Fruit fly (Drosophila melanogaster): ENCODE results near the gene STUB1.

STUB1 gene

DNA sequence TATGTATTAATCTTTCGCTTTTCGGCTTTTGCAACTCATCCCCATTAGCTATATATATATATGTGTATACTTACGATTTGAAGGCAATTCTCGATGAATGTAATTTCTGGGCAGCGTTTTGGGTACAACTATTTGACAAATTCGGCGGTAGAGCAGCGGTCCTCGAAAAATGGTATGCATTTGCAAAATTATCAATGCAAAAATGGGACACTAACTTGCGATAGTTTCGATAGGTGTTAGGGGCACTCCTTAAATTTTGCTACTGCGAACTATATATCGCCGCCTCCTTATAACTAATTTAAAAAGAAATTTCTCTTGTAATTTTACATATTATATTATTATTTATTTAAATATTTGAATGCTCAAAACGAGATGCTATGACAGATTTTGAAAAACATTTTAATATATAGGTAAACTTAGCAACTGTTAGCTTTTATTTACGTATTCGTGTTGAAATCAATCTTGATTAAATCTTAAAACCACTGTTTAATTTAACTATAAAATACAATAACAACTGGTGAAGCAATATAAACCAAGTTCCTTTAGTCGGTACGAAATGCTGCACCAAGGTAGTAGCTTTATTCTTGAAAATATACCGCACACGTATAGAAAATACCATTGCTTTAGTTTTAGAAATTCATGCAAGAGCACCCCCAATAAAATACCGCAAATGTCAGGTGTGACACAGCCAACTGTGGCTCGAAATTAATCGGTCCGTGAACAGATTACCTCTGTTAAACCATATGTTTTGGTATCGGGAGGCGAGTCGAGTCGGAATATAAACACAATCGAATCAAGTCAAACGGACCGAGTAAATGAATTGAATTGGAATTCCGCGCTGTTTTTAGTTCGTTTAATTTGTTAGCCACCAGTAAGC, 23.9 kb upstream of the STUB1 start, which contains the start of the genes CG5355 and Klp31E:
TSS of gene CG5355 (minus strand) at position 213 of the 877 bp plus-strand sequence.
TSS of gene Klp31E (plus strand) at position 767 of the 877 bp plus-strand sequence.
- TF ChIP-seq Myc (optimal IDR thresholded peaks at IDR 0.05) = no peak
- TF ChIP-seq h (optimal IDR thresholded peaks at IDR 0.05) = no peak
- no peak for TF ChIP-seq Sin3A (optimal IDR thresholded peaks at IDR 0.05)
- no peak for TF ChIP-seq ttk (optimal IDR thresholded peaks at IDR 0.05)
- no peak for TF ChIP-seq psq (optimal IDR thresholded peaks at IDR 0.05)
- TF ChIP-seq insv (optimal IDR thresholded peaks at IDR 0.05) = no peak

DNA sequence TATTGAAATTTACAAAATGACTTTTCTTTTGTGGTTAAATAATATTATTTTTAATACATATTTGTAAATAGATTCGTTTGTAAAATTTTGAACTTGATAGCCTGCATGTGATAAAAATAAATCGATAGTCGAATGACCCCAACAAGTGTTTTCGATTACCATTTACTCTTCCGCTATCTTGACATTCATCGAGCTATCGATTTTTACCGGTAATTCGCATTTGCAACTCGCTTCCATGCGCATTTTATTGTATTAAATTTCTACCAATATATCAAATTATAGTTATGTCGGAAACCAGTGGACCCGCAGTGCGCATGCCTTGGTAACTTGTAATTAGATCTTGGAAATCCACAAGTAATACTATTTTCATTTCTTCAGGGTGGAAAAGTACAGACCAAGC, 18.4 kb upstream of the STUB1 start, which contains the start of gene RfC3:
TSS of gene RfC3 (plus strand) at position 210 of the 400 bp plus-strand sequence.
- no peak for TF ChIP-seq insv (optimal IDR thresholded peaks at IDR 0.05)
- TF ChIP-seq h (optimal IDR thresholded peaks at IDR 0.05) = no peak
- TF ChIP-seq Sin3A (optimal IDR thresholded peaks at IDR 0.05) = no peak
- TF ChIP-seq Myc (optimal IDR thresholded peaks at IDR 0.05) = no peak
- no peak for TF ChIP-seq ttk (optimal IDR thresholded peaks at IDR 0.05)
- no peak for TF ChIP-seq psq (optimal IDR thresholded peaks at IDR 0.05)

DNA sequence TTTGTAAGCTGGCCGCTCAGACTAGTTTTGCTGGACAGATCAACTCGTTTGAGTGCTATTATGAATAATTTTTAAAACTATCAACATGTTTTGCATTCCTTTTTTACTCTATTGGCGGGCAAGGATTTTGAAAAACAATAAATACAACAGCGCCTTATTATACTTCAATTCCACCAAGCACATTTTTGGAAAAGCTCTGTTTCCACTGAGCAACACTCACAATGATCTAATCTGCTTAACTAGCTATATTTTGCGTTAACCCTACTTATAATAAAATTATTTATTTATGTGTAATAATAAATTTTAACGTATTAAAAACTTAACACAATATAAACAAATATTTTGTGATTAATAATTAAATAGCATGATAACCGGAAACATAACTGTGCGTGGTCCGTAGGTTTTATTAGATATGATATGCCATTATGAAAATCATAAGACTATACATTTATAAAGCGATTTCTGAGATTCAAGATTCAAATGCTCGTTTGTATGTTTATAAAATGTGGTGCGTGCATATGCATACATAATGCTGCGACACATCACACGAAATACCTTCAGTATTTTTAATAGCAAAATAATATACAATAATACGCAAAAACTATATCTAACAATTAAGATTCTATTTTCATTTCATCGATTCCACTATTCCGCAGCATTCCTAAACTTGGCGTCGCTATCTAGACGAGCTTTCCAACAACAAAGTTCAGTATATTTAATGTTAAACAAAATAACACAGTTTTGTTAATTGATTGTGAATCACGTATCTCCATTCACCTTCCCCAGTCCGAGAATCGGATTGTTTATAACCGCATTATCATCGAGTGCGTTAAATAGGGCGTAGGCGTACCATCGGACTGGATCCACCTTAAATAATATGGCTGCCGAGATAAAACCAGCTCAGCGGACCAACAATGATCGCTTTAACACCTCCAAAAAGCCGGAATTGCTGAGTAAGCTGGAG, 14.4 kb upstream of the STUB1 start, which contains the start of the genes pie and Wdfy2:
TSS of gene pie (minus strand) at position 138 of the 964 bp plus-strand sequence.
TSS of gene Wdfy2 (plus strand) at position 649 of the 964 bp plus-strand sequence.
- TF ChIP-seq psq (optimal IDR thresholded peaks at IDR 0.05) (no peak), ttk (optimal IDR thresholded peaks at IDR 0.05) (no peak)

DNA sequence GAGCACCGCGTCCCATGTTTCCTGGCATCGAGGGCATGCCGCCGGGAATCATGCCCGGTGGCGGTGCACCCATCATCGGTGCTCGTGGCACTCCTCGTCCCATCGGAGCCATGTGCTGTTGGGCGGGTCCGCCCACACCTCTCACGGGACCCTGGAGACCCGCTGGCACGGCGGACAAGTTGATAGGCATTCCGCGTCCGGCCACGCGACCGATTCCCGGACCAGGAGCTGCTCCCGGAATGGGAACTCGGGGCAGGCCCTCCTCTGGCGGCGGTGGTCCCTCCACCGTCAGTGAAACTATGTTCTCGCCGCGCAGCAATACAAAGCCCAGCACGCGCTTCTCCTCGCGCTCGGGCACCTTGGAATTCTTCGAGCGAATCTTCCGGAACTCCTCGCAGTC, 11.7 kb upstream of the STUB1 start:
- TF ChIP-seq ttk (optimal IDR thresholded peaks at IDR 0.05) = no peak
- TF ChIP-seq Sin3A (optimal IDR thresholded peaks at IDR 0.05) = no peak
- TF ChIP-seq h (optimal IDR thresholded peaks at IDR 0.05) = no peak
- no peak for TF ChIP-seq insv (optimal IDR thresholded peaks at IDR 0.05)
- no peak for TF ChIP-seq psq (optimal IDR thresholded peaks at IDR 0.05)
- no peak for TF ChIP-seq Myc (optimal IDR thresholded peaks at IDR 0.05)

DNA sequence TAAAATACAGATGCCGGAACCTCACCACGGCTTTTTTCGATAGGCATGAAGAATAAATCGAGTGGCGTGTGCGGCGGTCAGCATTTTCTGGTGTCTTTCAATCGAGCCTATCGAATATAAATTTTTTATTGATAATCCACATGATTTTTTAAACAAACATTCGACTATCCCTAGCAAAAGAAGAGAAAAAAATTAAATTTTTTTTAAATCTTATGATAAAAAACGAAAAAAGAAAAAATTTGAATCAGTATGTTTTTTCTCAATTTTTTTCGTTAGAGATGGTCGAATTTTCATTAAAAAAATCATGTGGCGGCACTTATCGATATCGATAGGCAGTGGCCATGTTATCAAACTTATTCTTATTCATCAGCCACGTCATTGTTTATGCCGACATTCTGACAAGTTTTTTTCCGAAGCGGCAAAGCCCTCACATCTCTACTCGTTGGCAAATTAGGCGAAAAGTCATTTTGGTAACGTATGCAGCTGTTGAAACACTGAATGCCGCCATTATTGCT, 10.8 kb upstream of the STUB1 start, which contains the start of the genes SmB and KdelR:
TSS of gene SmB (minus strand) at position 94 of the 515 bp plus-strand sequence.
TSS of gene KdelR (plus strand) at position 354 of the 515 bp plus-strand sequence.
- TF ChIP-seq Myc (optimal IDR thresholded peaks at IDR 0.05) (no peak), h (optimal IDR thresholded peaks at IDR 0.05) (no peak), ttk (optimal IDR thresholded peaks at IDR 0.05) (no peak), psq (optimal IDR thresholded peaks at IDR 0.05) (no peak), insv (optimal IDR thresholded peaks at IDR 0.05) (no peak), Sin3A (optimal IDR thresholded peaks at IDR 0.05) (no peak)

DNA sequence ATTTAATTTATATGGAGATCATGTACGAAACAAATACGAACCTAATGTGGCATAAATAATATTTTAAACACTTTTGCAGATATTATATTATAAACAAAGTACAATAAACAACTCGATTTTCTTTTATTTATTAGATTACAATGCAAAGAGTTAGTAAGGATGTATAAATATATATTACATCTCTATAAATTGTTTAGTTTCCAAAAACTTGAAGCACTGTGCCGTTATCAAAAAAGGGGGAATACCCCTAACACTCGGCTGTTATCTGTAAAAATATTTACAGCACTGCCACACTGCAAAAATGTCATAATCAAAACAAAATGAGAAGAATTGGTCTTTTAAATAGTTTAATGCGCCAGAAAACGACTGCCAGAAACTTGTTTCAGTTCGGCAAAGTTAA, 8.8 kb upstream of the STUB1 start, which contains the start of gene CG5188:
TSS of gene CG5188 (plus strand) at position 302 of the 400 bp plus-strand sequence.
- no peak for TF ChIP-seq Myc (optimal IDR thresholded peaks at IDR 0.05)
- no peak for TF ChIP-seq ttk (optimal IDR thresholded peaks at IDR 0.05)
- TF ChIP-seq insv (optimal IDR thresholded peaks at IDR 0.05) = no peak

DNA sequence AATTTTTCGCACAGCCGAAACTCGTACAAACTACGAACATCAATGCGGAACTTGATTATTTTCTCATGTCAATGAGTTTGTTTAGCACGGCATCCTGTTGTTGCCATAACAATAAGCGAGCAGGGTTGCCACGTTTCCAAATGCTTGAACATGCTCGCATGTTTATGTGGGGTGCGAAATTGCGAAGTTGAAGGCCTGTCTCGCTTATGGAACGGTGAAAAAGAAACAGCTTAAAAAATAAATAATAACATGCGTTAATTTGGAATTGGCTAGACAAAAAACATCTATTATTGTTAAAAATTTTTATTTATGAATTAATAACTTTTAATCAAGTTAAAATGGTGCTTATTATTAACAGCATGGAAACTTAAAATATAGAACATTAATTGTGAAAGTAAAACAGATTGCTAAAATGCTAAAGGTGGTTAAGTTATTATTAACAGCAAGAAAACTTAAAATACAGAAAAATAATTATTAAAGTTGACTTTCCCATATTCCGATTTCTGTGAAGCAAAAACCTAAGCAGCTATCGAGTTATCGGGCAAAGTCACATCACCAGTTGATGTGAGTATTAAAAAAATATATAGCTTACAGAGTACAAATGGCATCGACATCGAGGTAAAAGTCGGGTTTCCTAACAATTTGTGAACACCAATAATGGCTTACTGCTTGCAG, 6.4 kb upstream of the STUB1 start, which contains the start of the genes Bug22 and TfIIB:
TSS of gene Bug22 (minus strand) at position 117 of the 675 bp plus-strand sequence.
TSS of gene TfIIB (plus strand) at position 537 of the 675 bp plus-strand sequence.
- TF ChIP-seq psq (optimal IDR thresholded peaks at IDR 0.05) (no peak), h (optimal IDR thresholded peaks at IDR 0.05) (no peak), insv (optimal IDR thresholded peaks at IDR 0.05) (no peak), Myc (optimal IDR thresholded peaks at IDR 0.05) (no peak), Sin3A (optimal IDR thresholded peaks at IDR 0.05) (no peak)

DNA sequence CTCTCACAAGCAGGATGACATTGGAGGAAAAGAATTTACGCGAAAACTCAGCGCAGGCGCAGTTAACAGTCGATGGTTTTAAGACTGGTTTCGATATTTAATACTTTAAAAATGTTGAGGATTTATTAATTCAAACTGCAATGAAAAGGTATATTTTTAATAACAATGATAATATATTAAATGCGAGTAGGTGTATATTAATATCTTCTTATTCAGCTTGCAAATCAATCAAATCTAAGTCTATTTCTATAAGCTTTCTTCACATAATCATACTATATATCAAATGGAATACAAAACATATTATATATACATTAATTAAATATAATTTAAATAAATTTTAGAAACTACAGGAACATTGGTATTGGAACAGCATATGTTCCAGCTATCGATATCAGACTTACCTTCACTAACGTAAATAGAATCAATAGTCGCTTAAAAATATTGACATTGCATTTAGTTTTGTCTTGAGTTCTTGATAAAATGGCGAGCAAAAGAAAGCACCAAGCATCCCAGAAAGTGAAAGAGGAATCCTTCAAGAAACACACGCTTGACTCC, 1.7 kb upstream of the STUB1 start, which contains the start of the genes TBC1D16 and holn1:
TSS of gene TBC1D16 (minus strand) at position 51 of the 555 bp plus-strand sequence.
TSS of gene holn1 (plus strand) at position 390 of the 555 bp plus-strand sequence.
- no peak for TF ChIP-seq ttk (optimal IDR thresholded peaks at IDR 0.05)
- TF ChIP-seq h (optimal IDR thresholded peaks at IDR 0.05) = no peak
- no peak for TF ChIP-seq psq (optimal IDR thresholded peaks at IDR 0.05)
- no peak for TF ChIP-seq insv (optimal IDR thresholded peaks at IDR 0.05)
- TF ChIP-seq Myc (optimal IDR thresholded peaks at IDR 0.05) = no peak
- no peak for TF ChIP-seq Sin3A (optimal IDR thresholded peaks at IDR 0.05)

DNA sequence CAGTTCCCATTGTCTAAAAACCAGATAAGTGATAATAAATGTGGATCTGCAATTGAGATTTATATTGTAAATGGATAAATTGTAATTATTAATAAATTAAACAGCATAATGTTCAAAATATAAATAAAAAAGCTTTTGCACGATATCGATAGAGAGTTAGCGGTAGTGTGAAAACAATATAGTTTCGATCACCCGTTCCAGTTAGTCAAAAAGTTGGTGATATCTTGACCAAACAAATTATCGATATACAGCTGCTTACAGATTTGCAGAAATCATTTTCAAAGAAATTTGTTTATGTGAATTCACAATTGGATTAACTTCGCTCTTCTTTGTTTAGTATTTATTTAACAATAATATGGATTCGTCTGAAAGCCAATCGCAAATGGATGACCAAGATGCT, 1.8 kb downstream of the STUB1 start, which contains the start of gene Nse4:
TSS of gene Nse4 (plus strand) at position 267 of the 400 bp plus-strand sequence.
- TF ChIP-seq Sin3A (optimal IDR thresholded peaks at IDR 0.05) (no peak), h (optimal IDR thresholded peaks at IDR 0.05) (no peak), ttk (optimal IDR thresholded peaks at IDR 0.05) (no peak), insv (optimal IDR thresholded peaks at IDR 0.05) (no peak), Myc (optimal IDR thresholded peaks at IDR 0.05) (no peak), psq (optimal IDR thresholded peaks at IDR 0.05) (no peak)

DNA sequence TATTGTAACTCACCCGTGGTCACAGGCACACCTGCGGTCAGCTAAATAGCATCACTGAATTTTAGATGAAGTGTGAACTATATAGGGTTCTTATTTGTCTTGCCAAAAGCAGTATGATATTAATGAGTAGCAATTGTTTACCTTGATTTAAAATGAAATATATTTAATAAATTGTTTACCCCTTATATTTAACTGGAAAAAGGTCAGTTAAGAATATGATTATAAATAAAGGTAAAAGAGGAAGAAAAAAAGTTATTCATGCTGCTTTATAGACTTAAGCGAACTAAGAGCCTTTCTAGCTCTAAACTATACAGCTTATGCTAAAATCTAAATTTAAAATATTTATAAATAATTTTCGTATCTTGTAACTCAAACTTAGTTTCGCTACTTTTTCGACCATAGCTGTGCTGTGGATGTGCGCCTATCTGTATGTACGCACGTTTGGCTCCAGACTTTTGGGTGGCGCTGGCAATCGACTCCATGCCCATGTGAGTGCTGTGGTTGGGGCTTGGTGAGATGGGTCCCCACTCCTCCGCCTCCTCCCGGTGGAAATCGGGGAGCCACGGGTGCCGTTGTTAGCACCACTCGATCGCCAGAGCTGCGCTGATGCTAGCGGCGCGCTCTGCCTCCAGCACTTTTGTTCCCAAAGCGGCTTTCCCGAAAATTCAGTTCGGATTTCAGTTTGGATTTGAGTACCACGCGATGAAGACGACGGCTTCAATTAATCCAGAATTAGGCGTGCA, 4.9 kb downstream of the STUB1 start, which contains the start of gene loh:
TSS of gene loh (plus strand) at position 487 of the 743 bp plus-strand sequence.
- TF ChIP-seq psq (optimal IDR thresholded peaks at IDR 0.05) = no peak
- no peak for TF ChIP-seq ttk (optimal IDR thresholded peaks at IDR 0.05)
- no peak for TF ChIP-seq insv (optimal IDR thresholded peaks at IDR 0.05)
- no peak for TF ChIP-seq Sin3A (optimal IDR thresholded peaks at IDR 0.05)

All from Kc167 (cell line).